Worm (Caenorhabditis elegans) whole organism, young adult: ENCODE data around the gene uaf-1.

Source experiments
- B0035.1 ChIP-seq: sonication (generic microtip); optimal IDR thresholded peaks from 2 replicates; lab custom pipeline; 2016; ENCODE audit warnings: missing genetic modification characterization, mild to moderate bottlenecking, missing compliant biosample characterization, missing genotype, missing genetic modification reagents
- B0261.1 ChIP-seq: sonication (generic microtip); optimal IDR thresholded peaks from 2 replicates; lab custom pipeline; 2016; ENCODE audit warnings: mild to moderate bottlenecking, missing genetic modification characterization, moderate library complexity, missing compliant biosample characterization
- B0336.3 ChIP-seq: fragments of 200-800 bp; sonication (Bioruptor generic); IDR thresholded peaks from 2 replicates; pipeline ENCODE4 v1.3.6; 2022; ENCODE audit warnings: missing genetic modification characterization, missing compliant biosample characterization
- F22D6.2 ChIP-seq: sonication (generic microtip); optimal IDR thresholded peaks from 2 replicates; lab custom pipeline; 2016; ENCODE audit warnings: mild to moderate bottlenecking, missing genetic modification characterization, missing compliant biosample characterization
- F37B4.10 ChIP-seq: fragments of 200-800 bp; sonication (Bioruptor generic); IDR thresholded peaks from 2 replicates; pipeline ENCODE4 v1.3.6; 2022; ENCODE audit warnings: missing genetic modification characterization, missing compliant biosample characterization
- K11D2.4 ChIP-seq: fragments of 200-800 bp; sonication (Bioruptor generic); IDR thresholded peaks from 2 replicates; pipeline ENCODE4 v1.3.6; 2022; ENCODE audit warnings: missing genetic modification reagents, missing genetic modification characterization, missing compliant biosample characterization
- T07F8.4 ChIP-seq: sonication (generic microtip); optimal IDR thresholded peaks from 2 replicates; lab custom pipeline; 2016; ENCODE audit warnings: mild to moderate bottlenecking, missing genetic modification characterization, moderate library complexity, missing compliant biosample characterization
- T26A5.8 ChIP-seq: sonication (generic microtip); optimal IDR thresholded peaks from 2 replicates; lab custom pipeline; 2016; ENCODE audit warnings: missing genetic modification characterization, missing compliant biosample characterization
- Y53G8AR.9 ChIP-seq: fragments of 200-800 bp; sonication (Bioruptor generic); conservative IDR thresholded peaks from 2 replicates; pipeline ENCODE4 v1.3.6; 2022; ENCODE audit warnings: missing genetic modification reagents, missing genetic modification characterization, missing compliant biosample characterization
- Y79H2A.3 ChIP-seq: fragments of 200-800 bp; sonication (Bioruptor generic); conservative IDR thresholded peaks from 2 replicates; pipeline ENCODE4 v1.3.6; 2022; ENCODE audit warnings: missing genetic modification reagents, missing genetic modification characterization, missing compliant biosample characterization
- akir-1 ChIP-seq: fragments of 200-800 bp; sonication (Bioruptor generic); optimal IDR thresholded peaks from 2 replicates; lab custom pipeline; 2018; ENCODE audit warnings: mild to moderate bottlenecking, missing genetic modification characterization, moderate library complexity, missing compliant biosample characterization
- attf-3 ChIP-seq: fragments of 200-800 bp; sonication (Bioruptor generic); conservative IDR thresholded peaks from 2 replicates; pipeline ENCODE4 v1.3.6; 2022; ENCODE audit warnings: missing genetic modification reagents, missing genetic modification characterization, missing compliant biosample characterization
- ceh-40 ChIP-seq: fragments of 200-800 bp; sonication (Bioruptor generic); IDR thresholded peaks from 2 replicates; pipeline ENCODE4 v1.3.6; 2022; ENCODE audit warnings: missing genetic modification characterization, missing compliant biosample characterization
- dox-1 ChIP-seq: fragments of 200-800 bp; sonication (Bioruptor generic); IDR thresholded peaks from 2 replicates; pipeline ENCODE4 v1.3.6; 2022; ENCODE audit warnings: missing genetic modification reagents, missing genetic modification characterization, missing compliant biosample characterization
- dpff-1 ChIP-seq: sonication (generic microtip); optimal IDR thresholded peaks from 2 replicates; lab custom pipeline; 2017; ENCODE audit warnings: mild to moderate bottlenecking, missing genetic modification characterization, missing compliant biosample characterization
- efl-1 ChIP-seq: fragments of 150-350 bp; optimal IDR thresholded peaks from 2 replicates; lab custom pipeline; 2014; ENCODE audit warnings: missing biosample characterization, missing genetic modification reagents, missing genetic modification characterization
- egl-44 ChIP-seq: fragments of 200-800 bp; sonication (Bioruptor generic); IDR thresholded peaks from 2 replicates; pipeline ENCODE4 v1.3.6; 2022; ENCODE audit warnings: missing genetic modification reagents, missing genetic modification characterization, missing compliant biosample characterization
- egrh-3 ChIP-seq: fragments of 200-800 bp; sonication (Bioruptor generic); IDR thresholded peaks from 2 replicates; pipeline ENCODE4 v1.3.6; 2022; ENCODE audit warnings: missing genetic modification reagents, missing genetic modification characterization, missing compliant biosample characterization
- ekl-4 ChIP-seq: fragments of 200-800 bp; sonication (Bioruptor generic); IDR thresholded peaks from 2 replicates; pipeline ENCODE4 v1.3.6; 2022; ENCODE audit warnings: missing genetic modification reagents, missing genetic modification characterization, missing compliant biosample characterization
- fkh-3 ChIP-seq: sonication (generic microtip); optimal IDR thresholded peaks from 2 replicates; lab custom pipeline; 2016; ENCODE audit warnings: mild to moderate bottlenecking, missing genetic modification characterization, missing compliant biosample characterization
- gei-17 ChIP-seq: fragments of 200-800 bp; sonication (Bioruptor generic); optimal IDR thresholded peaks from 2 replicates; lab custom pipeline; 2018; ENCODE audit warnings: mild to moderate bottlenecking, missing genetic modification characterization, missing compliant biosample characterization
- hlh-12 ChIP-seq: sonication (generic microtip); optimal IDR thresholded peaks from 2 replicates; lab custom pipeline; 2016; ENCODE audit warnings: missing genetic modification characterization, missing compliant biosample characterization
- let-526 ChIP-seq: fragments of 200-800 bp; sonication (Bioruptor generic); IDR thresholded peaks from 2 replicates; pipeline ENCODE4 v1.3.6; 2022; ENCODE audit warnings: missing genetic modification reagents, missing genetic modification characterization, missing compliant biosample characterization
- let-607 ChIP-seq, 2 experiments: fragments of 200-800 bp in 1 of 2; sonication (Bioruptor generic) in 1 of 2; sonication (generic microtip) in 1 of 2; optimal IDR thresholded peaks; 2 replicates each; lab custom pipeline; 2016 to 2018; ENCODE audit warnings: mild to moderate bottlenecking in 2 of 2, missing compliant biosample characterization in 2 of 2, missing genetic modification characterization in 2 of 2, moderate library complexity in 2 of 2, missing genotype in 1 of 2
- lin-26 ChIP-seq: fragments of 200-800 bp; sonication (Bioruptor generic); IDR thresholded peaks from 2 replicates; pipeline ENCODE4 v1.3.6; 2022; ENCODE audit warnings: missing genetic modification reagents, missing genetic modification characterization, missing compliant biosample characterization
- lin-40 ChIP-seq: sonication (generic microtip); optimal IDR thresholded peaks from 2 replicates; lab custom pipeline; 2016; ENCODE audit warnings: missing genetic modification characterization, mild to moderate bottlenecking, missing compliant biosample characterization, missing genotype, missing genetic modification reagents
- lsy-27 ChIP-seq: sonication (generic microtip); optimal IDR thresholded peaks from 2 replicates; lab custom pipeline; 2017; ENCODE audit warnings: missing genetic modification characterization, mild to moderate bottlenecking, missing compliant biosample characterization, antibody characterized with exemption, missing genotype, borderline replicate concordance; ENCODE audit not compliant: insufficient read depth
- madf-3 ChIP-seq: fragments of 200-800 bp; sonication (Bioruptor generic); IDR thresholded peaks from 2 replicates; pipeline ENCODE4 v1.3.6; 2022; ENCODE audit warnings: missing genetic modification reagents, missing genetic modification characterization, missing compliant biosample characterization
- madf-8 ChIP-seq: fragments of 200-800 bp; sonication (Bioruptor generic); conservative IDR thresholded peaks from 2 replicates; pipeline ENCODE4 v1.3.6; 2022; ENCODE audit warnings: missing genetic modification reagents, missing genetic modification characterization, missing compliant biosample characterization
- mcd-1 ChIP-seq: fragments of 200-800 bp; sonication (Bioruptor generic); IDR thresholded peaks from 2 replicates; pipeline ENCODE4 v1.3.6; 2022; ENCODE audit warnings: missing genetic modification reagents, missing genetic modification characterization, missing compliant biosample characterization
- mel-28 ChIP-seq: sonication (generic microtip); optimal IDR thresholded peaks from 2 replicates; lab custom pipeline; 2016; ENCODE audit warnings: borderline replicate concordance, mild to moderate bottlenecking, missing genetic modification characterization, missing compliant biosample characterization
- mes-4 ChIP-seq: sonication (generic microtip); optimal IDR thresholded peaks from 2 replicates; lab custom pipeline; 2016; ENCODE audit warnings: missing genotype, missing genetic modification characterization, missing compliant biosample characterization
- mxl-1 ChIP-seq: sonication (generic microtip); optimal IDR thresholded peaks from 2 replicates; lab custom pipeline; 2016; ENCODE audit warnings: missing genetic modification characterization, missing compliant biosample characterization
- nfyb-1 ChIP-seq: fragments of 200-800 bp; sonication (Bioruptor generic); IDR thresholded peaks from 2 replicates; pipeline ENCODE4 v1.3.6; 2022; ENCODE audit warnings: missing genetic modification reagents, missing genetic modification characterization, missing compliant biosample characterization
- nhr-120 ChIP-seq: fragments of 200-800 bp; sonication (Bioruptor generic); IDR thresholded peaks from 2 replicates; pipeline ENCODE4 v1.3.6; 2022; ENCODE audit warnings: missing genetic modification characterization, missing compliant biosample characterization
- nhr-179 ChIP-seq: sonication (generic microtip); optimal IDR thresholded peaks from 2 replicates; lab custom pipeline; 2016; ENCODE audit warnings: mild to moderate bottlenecking, missing genetic modification characterization, missing compliant biosample characterization
- nhr-27 ChIP-seq: fragments of 200-800 bp; sonication (Bioruptor generic); optimal IDR thresholded peaks from 2 replicates; lab custom pipeline; 2018; ENCODE audit warnings: mild to moderate bottlenecking, missing genetic modification characterization, moderate library complexity, missing compliant biosample characterization
- pbrm-1 ChIP-seq: fragments of 200-800 bp; sonication (Bioruptor generic); IDR thresholded peaks from 2 replicates; pipeline ENCODE4 v1.3.6; 2022; ENCODE audit warnings: missing genetic modification reagents, missing genetic modification characterization, missing compliant biosample characterization
- pha-4 ChIP-seq: fragments of 150-350 bp; sonication (generic microtip); optimal IDR thresholded peaks from 2 replicates; lab custom pipeline; 2014; ENCODE audit warnings: missing biosample characterization, missing genetic modification reagents, missing genetic modification characterization
- rcor-1 ChIP-seq: fragments of 200-800 bp; sonication (Bioruptor generic); IDR thresholded peaks from 2 replicates; pipeline ENCODE4 v1.3.6; 2022; ENCODE audit warnings: missing genetic modification reagents, missing genetic modification characterization, missing compliant biosample characterization
- sdz-38 ChIP-seq: sonication (generic microtip); optimal IDR thresholded peaks from 2 replicates; lab custom pipeline; 2016; ENCODE audit warnings: missing genotype, missing genetic modification characterization, missing compliant biosample characterization
- snpc-3.4 ChIP-seq: sonication (generic microtip); optimal IDR thresholded peaks from 2 replicates; lab custom pipeline; 2017; ENCODE audit warnings: missing genetic modification characterization, mild to moderate bottlenecking, missing compliant biosample characterization, antibody characterized with exemption, moderate library complexity, missing genotype, missing genetic modification reagents
- tbx-9 ChIP-seq: sonication (generic microtip); optimal IDR thresholded peaks from 2 replicates; lab custom pipeline; 2016; ENCODE audit warnings: borderline replicate concordance, missing genetic modification characterization, inconsistent platforms, missing compliant biosample characterization
- zfh-2 ChIP-seq: fragments of 200-800 bp; sonication (Bioruptor generic); conservative IDR thresholded peaks from 2 replicates; pipeline ENCODE4 v1.3.6; 2022; ENCODE audit warnings: missing genetic modification reagents, missing genetic modification characterization, missing compliant biosample characterization
- zim-3 ChIP-seq: sonication (generic microtip); optimal IDR thresholded peaks from 2 replicates; lab custom pipeline; 2017; ENCODE audit warnings: mild to moderate bottlenecking, missing genetic modification characterization, moderate library complexity, missing compliant biosample characterization
- ztf-18 ChIP-seq: sonication (generic microtip); optimal IDR thresholded peaks from 2 replicates; lab custom pipeline; 2016; ENCODE audit warnings: missing genotype, mild to moderate bottlenecking, missing genetic modification characterization, missing compliant biosample characterization
- ztf-25 ChIP-seq: fragments of 200-800 bp; sonication (Bioruptor generic); IDR thresholded peaks from 2 replicates; pipeline ENCODE4 v1.3.6; 2022; ENCODE audit warnings: missing genetic modification reagents, missing genetic modification characterization, missing compliant biosample characterization
- ztf-3 ChIP-seq: fragments of 200-800 bp; sonication (Bioruptor generic); optimal IDR thresholded peaks from 2 replicates; lab custom pipeline; 2018; ENCODE audit warnings: mild to moderate bottlenecking, missing genetic modification characterization, missing compliant biosample characterization
- ztf-6 ChIP-seq: fragments of 200-800 bp; sonication (Bioruptor generic); IDR thresholded peaks from 2 replicates; pipeline ENCODE4 v1.3.6; 2022; ENCODE audit warnings: missing genetic modification reagents, missing genetic modification characterization, missing compliant biosample characterization

uaf-1 gene

ce11 chrIII:1080536-1080935 lies 4.2 kb upstream of the uaf-1 start, which contains the start of the genes rab-18 and kbp-4 (continued):
- TF ChIP-seq Y53G8AR.9 (GFP tag; lab: Robert Waterston, UW) (peak; percentile 78; the same call in 1 of the 2 replicates), hlh-12 (no peak), rcor-1 (GFP tag; lab: Robert Waterston, UW) (peak; percentile 90), gei-17 (GFP tag; lab: Kevin White, UChicago) (no peak), egl-44 (GFP tag; lab: Robert Waterston, UW) (peak; percentile 69; the same call in 1 of the 2 replicates), ekl-4 (peak; percentile 94), B0261.1 (tag; lab: Kevin White, UChicago) (no peak), let-526 (GFP tag; lab: Robert Waterston, UW) (0 out of 2 replicates have a peak, but pooled peaks have one; percentile 62), madf-3 (GFP tag; lab: Robert Waterston, UW) (peak; percentile 88), egrh-3 (peak; percentile 62), Y79H2A.3 (peak; percentile 58; the same call in 1 of the 2 replicates), mel-28 (no peak), attf-3 (peak; percentile 67), ztf-18 (tag; lab: Kevin White, UChicago) (peak; percentile 80), pbrm-1 (GFP tag; lab: Robert Waterston, UW) (peak; percentile 91), mxl-1 (tag; lab: Kevin White, UChicago) (no peak), T07F8.4 (tag; lab: Kevin White, UChicago) (no peak), nhr-179 (no peak), F37B4.10 (GFP tag; lab: Robert Waterston, UW) (no peak), dox-1 (peak; percentile 96), let-607 (tag; optimal IDR thresholded peaks at IDR 0.05; lab: Kevin White, UChicago) (peak in 1 of 2 experiments; percentile 77), lin-40 (tag; lab: Kevin White, UChicago) (peak; percentile 89), nhr-27 (tag; lab: Kevin White, UChicago) (no peak), T26A5.8 (tag; lab: Kevin White, UChicago) (no peak), mes-4 (tag; lab: Kevin White, UChicago) (no peak), nhr-120 (no peak), dpff-1 (tag; lab: Kevin White, UChicago) (no peak), lin-26 (GFP tag; lab: Robert Waterston, UW) (no peak), ztf-3 (GFP tag; lab: Kevin White, UChicago) (no peak), zfh-2 (peak; percentile 63), ceh-40 (GFP tag; lab: Robert Waterston, UW) (no peak), akir-1 (GFP tag; lab: Kevin White, UChicago) (no peak), tbx-9 (tag; lab: Kevin White, UChicago) (no peak), snpc-3.4 (tag; lab: Kevin White, UChicago) (peak; percentile 92), ztf-6 (GFP tag; lab: Robert Waterston, UW) (0 out of 2 replicates have a peak, but pooled peaks have one; percentile 48), B0336.3 (GFP tag; lab: Robert Waterston, UW) (peak; percentile 81), fkh-3 (no peak), zim-3 (tag; lab: Kevin White, UChicago) (no peak), F22D6.2 (no peak), pha-4 (peak; percentile 98), madf-8 (GFP tag; lab: Robert Waterston, UW) (peak; percentile 76), B0035.1 (tag; lab: Kevin White, UChicago) (no peak), efl-1 (GFP tag; lab: Kevin White, UChicago) (peak; percentile 97), ztf-25 (GFP tag; lab: Robert Waterston, UW) (no peak), mcd-1 (GFP tag; lab: Robert Waterston, UW) (peak; percentile 99), K11D2.4 (peak; percentile 87), sdz-38 (tag; lab: Kevin White, UChicago) (no peak), lsy-27 (tag; lab: Kevin White, UChicago) (peak; percentile 3), nfyb-1 (GFP tag; lab: Robert Waterston, UW) (peak; percentile 88)
